Fruit fly (Drosophila melanogaster) whole organism, larva: ENCODE results near the gene Dci.

Experiments used
- noc ChIP-seq: fragments of 200-800 bp; sonication (Bioruptor generic); optimal IDR thresholded peaks from 3 replicates; lab custom pipeline; 2019; ENCODE audit warnings: missing biosample characterization, mild to moderate bottlenecking, missing genetic modification characterization, moderate library complexity

Dci gene

DNA sequence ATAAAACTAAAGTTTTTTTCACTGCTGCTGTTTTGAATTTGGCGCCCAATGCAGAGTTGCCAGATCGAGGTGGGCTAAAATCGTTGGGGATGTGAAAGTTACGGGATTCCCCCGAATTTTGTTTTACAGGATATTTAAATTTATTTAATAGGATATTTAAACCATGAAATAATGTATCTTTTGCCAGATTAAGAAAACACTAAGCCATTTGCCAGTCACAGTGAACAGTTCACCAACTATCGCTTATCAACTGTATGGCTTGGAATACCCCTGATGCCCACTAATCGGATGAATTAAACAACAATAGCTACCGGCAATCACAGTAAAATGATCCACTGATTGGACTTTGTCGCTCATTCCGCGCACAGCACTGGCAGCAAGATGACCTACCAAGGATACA, at the start of gene Dci:
Dci (plus strand) TSS at position 286 of the 400 bp plus-strand sequence.
- TF ChIP-seq noc (tag; lab: Kevin White, UChicago), result peak; percentile 41

dm6 chr3L:801860-802462, 49.2 kb upstream of the Dci start:
- TF ChIP-seq noc (tag; lab: Kevin White, UChicago), result no peak

DNA sequence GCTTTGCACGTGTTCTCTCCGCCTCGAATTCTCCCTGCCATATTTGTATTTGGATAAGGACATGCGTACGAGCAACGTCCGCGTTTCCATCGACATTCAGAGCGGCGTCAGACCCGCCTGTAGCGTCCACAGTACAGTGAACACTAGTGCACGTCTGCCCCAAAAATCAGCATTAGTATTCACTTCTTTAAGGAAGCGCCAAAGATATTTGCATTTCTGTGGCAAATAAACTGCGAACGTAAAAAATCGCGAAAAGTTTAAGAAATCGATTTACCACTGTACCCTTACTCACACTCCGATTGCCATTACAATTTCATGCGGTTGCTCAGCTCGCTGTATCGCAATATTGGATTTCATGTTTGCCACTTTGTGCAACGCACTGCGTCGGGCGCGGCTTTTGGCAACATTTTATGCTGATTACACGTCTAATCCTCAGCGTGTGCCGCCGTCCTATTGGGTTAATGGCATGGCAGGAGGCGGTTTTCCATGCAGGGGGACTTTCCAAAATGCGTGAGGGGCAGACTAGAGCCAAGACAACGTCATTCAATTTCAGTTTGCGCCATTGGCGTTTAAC, 48.4 kb upstream of the Dci start:
- TF ChIP-seq noc (tag; lab: Kevin White, UChicago), result peak; percentile 19

- TF ChIP-seq noc (tag; lab: Kevin White, UChicago), result no peak
These were observed 47.2 kb upstream of the Dci start, which contains the start of gene CG13898 for dm6 chr3L:803951-804350. CG13898 (minus strand) TSS chr3L:804051.

dm6 chr3L:804557-805260, 46.4 kb upstream of the Dci start:
- no peak for TF ChIP-seq noc (tag; lab: Kevin White, UChicago)

- no peak for TF ChIP-seq noc (tag; lab: Kevin White, UChicago)
These were observed 45.4 kb upstream of the Dci start for dm6 chr3L:805642-806218.

DNA sequence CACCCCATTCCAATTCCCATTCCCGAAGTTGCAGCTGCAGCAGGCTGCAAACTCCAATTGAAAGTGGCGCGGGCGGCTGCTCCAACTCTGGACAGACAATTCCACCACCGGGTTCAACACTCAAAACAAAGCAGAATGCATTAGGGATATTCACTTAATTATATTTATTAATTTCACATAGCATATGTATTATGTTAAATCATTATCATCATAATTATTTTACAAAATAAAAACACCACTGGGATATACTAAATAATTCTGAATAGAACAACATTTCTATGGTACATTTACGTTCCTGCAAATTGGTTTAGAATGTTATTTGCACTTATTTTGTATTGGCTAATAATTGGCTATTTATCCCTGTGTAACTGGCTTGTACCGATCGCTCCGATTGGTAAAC, 43.7 kb upstream of the Dci start:
- TF ChIP-seq noc (tag; lab: Kevin White, UChicago), result no peak

dm6 chr3L:808725-809537, 42.2 kb upstream of the Dci start:
- TF ChIP-seq noc (tag; lab: Kevin White, UChicago), result no peak

- TF ChIP-seq noc (tag; lab: Kevin White, UChicago), result no peak
These were observed 41.7 kb upstream of the Dci start for dm6 chr3L:809538-809805.

- no peak for TF ChIP-seq noc (tag; lab: Kevin White, UChicago)
These were observed 41.0 kb upstream of the Dci start for dm6 chr3L:810038-810644.

DNA sequence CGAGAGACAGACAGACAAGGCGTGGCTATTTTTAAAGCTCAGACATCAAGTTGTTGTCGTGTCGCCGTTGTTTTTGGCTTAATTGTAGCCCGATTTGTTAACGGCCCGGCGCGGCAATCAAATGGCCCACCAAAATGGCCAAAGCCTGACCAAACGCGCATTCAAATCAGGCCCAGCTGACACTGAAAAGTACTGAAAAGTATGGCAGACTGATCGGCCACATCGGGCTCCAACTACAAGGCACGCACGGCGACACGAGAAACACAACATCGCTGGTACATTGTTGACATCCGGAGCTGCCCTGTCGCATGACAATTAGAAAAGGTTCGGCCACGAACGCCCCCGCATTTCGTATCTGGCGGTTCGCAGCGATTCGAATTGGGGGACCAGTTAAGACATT, 39.3 kb upstream of the Dci start:
- TF ChIP-seq noc (tag; lab: Kevin White, UChicago), result no peak

- no peak for TF ChIP-seq noc (tag; lab: Kevin White, UChicago)
These were observed 37.8 kb upstream of the Dci start for dm6 chr3L:813229-813837.

DNA sequence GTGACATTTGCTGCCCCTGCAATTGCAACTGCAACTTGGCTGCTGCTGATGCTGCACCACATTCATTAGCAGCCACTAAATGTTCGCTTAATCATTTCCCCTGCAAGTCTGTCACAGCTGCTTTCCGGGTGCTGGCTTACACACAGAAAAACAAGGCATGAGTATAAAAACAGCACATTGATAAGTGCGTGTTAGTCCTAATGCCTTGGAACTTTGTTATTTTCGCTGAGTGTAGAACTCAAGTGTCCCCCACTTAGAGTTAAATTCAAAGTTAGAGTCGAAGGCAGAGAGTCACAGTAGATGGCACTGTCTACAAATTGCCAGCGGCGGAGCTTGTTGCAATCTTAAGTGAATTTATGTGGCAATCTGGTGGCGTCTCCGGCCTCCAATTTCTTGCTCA, 37.2 kb upstream of the Dci start:
- no peak for TF ChIP-seq noc (tag; lab: Kevin White, UChicago)

DNA sequence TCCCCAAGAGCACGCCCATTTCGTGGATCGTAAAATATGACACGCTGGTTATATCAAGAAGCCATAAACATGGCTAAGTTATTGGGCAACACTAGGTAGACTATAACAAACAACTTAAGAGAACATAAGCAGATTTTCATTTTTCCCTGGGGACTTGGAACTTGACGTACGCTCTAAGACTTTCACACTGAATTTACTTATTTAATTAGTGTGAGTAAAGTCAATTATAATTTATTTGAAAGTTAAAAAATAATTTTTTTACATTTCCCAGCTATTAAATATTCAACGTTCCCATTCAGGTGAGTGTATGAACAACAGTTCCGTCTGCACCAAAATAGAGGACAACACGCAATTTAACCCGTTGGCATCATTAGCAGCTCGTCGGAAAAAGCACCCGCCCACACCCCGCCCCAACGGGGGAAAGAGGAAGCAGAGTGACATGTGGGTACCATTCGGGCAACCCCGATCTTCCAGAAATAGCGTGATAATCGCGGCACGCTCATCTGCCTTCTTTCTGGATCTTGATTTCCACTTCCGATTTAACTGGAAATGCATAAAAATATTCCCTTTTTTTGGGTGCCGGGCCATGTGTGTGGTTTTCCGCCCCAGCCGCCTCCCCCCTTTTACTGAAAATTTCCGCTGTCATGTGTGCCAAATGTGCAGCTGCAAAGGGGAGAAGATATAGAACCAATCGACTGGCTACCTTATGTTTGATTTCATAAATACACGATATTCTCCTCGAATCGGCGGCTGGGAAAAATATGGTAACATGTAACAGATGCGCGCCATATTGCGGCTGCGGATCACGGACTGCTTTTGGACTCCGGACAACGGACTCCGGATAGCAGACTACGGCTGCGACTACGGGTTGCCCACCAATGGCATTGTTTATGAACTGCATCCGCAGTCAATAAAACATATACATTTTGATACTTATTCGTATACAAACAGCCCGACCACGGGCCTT, 35.6 kb upstream of the Dci start:
- TF ChIP-seq noc (tag; lab: Kevin White, UChicago), result no peak
